Fruit fly (Drosophila melanogaster) whole organism, embryonic: ENCODE data around the gene CG11052.

Experiments used
- Bdp1 ChIP-seq: fragments of 200-800 bp; sonication (Bioruptor generic); optimal IDR thresholded peaks from 3 replicates; lab custom pipeline; 2016; ENCODE audit warnings: missing biosample characterization, missing genetic modification characterization
- Blimp-1 ChIP-seq: fragments of 200-800 bp; sonication (Bioruptor generic); optimal IDR thresholded peaks from 3 replicates; lab custom pipeline; 2018; ENCODE audit warnings: missing biosample characterization, missing genetic modification characterization, mild to moderate bottlenecking, moderate library complexity, missing genetic modification reagents
- CG10267 ChIP-seq: fragments of 200-800 bp; sonication (Bioruptor generic); optimal IDR thresholded peaks from 2 replicates; lab custom pipeline; 2018; ENCODE audit warnings: missing biosample characterization, mild to moderate bottlenecking, missing genetic modification characterization, moderate library complexity
- CG11093 ChIP-seq: fragments of 200-800 bp; sonication (Bioruptor generic); IDR thresholded peaks from 3 replicates; pipeline ENCODE4 v1.3.6; 2022; ENCODE audit warnings: missing biosample characterization, missing genetic modification characterization
- CG11696 ChIP-seq: fragments of 200-800 bp; sonication (Bioruptor generic); IDR thresholded peaks from 2 replicates; pipeline ENCODE4 v1.3.6; 2022; ENCODE audit warnings: missing biosample characterization, missing genetic modification characterization
- CG17359 ChIP-seq: fragments of 200-800 bp; sonication (Bioruptor generic); optimal IDR thresholded peaks from 3 replicates; lab custom pipeline; 2018; ENCODE audit warnings: missing biosample characterization, mild to moderate bottlenecking, missing genetic modification characterization, moderate library complexity
- CG2199 ChIP-seq: fragments of 200-800 bp; sonication (Bioruptor generic); IDR thresholded peaks from 3 replicates; pipeline ENCODE4 v1.3.6; 2022; ENCODE audit warnings: missing biosample characterization, missing genetic modification characterization
- CG4854 ChIP-seq: fragments of 200-800 bp; sonication (Bioruptor generic); optimal IDR thresholded peaks from 2 replicates; lab custom pipeline; 2016; ENCODE audit warnings: missing biosample characterization, missing genetic modification characterization, inconsistent platforms
- CG7271 ChIP-seq: fragments of 200-800 bp; sonication (Bioruptor generic); optimal IDR thresholded peaks from 2 replicates; lab custom pipeline; 2018; ENCODE audit warnings: missing biosample characterization, mild to moderate bottlenecking, missing genetic modification characterization, moderate library complexity
- CG7839 ChIP-seq: fragments of 200-800 bp; sonication (Bioruptor generic); optimal IDR thresholded peaks from 3 replicates; lab custom pipeline; 2018; ENCODE audit warnings: missing biosample characterization, mild to moderate bottlenecking, missing genetic modification characterization, moderate library complexity
- CG7928 ChIP-seq: fragments of 200-800 bp; sonication (Bioruptor generic); optimal IDR thresholded peaks from 2 replicates; lab custom pipeline; 2017; ENCODE audit warnings: missing biosample characterization, mild to moderate bottlenecking, missing genetic modification characterization
- Dip3 ChIP-seq: fragments of 200-800 bp; sonication (Bioruptor generic); optimal IDR thresholded peaks from 3 replicates; lab custom pipeline; 2016; ENCODE audit warnings: missing biosample characterization, missing genetic modification characterization
- Drgx ChIP-seq: fragments of 200-800 bp; sonication (Bioruptor generic); IDR thresholded peaks from 2 replicates; pipeline ENCODE4 v1.3.6; 2022; ENCODE audit warnings: missing biosample characterization, missing genetic modification characterization
- Ets65A ChIP-seq: fragments of 200-800 bp; sonication (Bioruptor generic); peaks from one replicate; lab custom pipeline; 2016; ENCODE audit warnings: missing biosample characterization, missing genetic modification characterization
- Med ChIP-seq: fragments of 200-800 bp; sonication (Bioruptor generic); peaks from one replicate; lab custom pipeline; 2016; ENCODE audit warnings: missing biosample characterization, missing genetic modification characterization, mild to moderate bottlenecking, inconsistent platforms, moderate library complexity
- Pdp1 ChIP-seq, 2 experiments: fragments of 200-800 bp; sonication (Bioruptor generic); optimal IDR thresholded peaks; 3 replicates each; lab custom pipeline; 2016; ENCODE audit warnings: missing biosample characterization in 2 of 2, missing genetic modification characterization in 2 of 2, mild to moderate bottlenecking in 1 of 2, moderate library complexity in 1 of 2
- Ptx1 ChIP-seq: fragments of 200-800 bp; sonication (Bioruptor generic); IDR thresholded peaks from 2 replicates; pipeline ENCODE4 v1.3.6; 2022; ENCODE audit warnings: missing biosample characterization, missing genetic modification characterization
- Rfx ChIP-seq: fragments of 200-800 bp; sonication (Bioruptor generic); IDR thresholded peaks from 2 replicates; pipeline ENCODE4 v1.3.6; 2022; ENCODE audit warnings: missing biosample characterization, missing genetic modification characterization
- Trl ChIP-seq, 3 experiments: fragments of >200 bp in 2 of 3; fragments of 200-800 bp in 1 of 3; sonication (Bioruptor generic) in 1 of 3; optimal IDR thresholded peaks; 2 replicates in 1 of 3; 3 replicates in 2 of 3; lab custom pipeline; 2016 to 2017; ENCODE audit warnings: missing biosample characterization in 1 of 3, missing genetic modification characterization in 1 of 3
- Xbp1 ChIP-seq: fragments of 200-800 bp; sonication (Bioruptor generic); optimal IDR thresholded peaks from 3 replicates; lab custom pipeline; 2016; ENCODE audit warnings: missing biosample characterization, mild to moderate bottlenecking, missing genetic modification characterization
- bcd ChIP-seq: fragments of 200-800 bp; sonication (Bioruptor generic); optimal IDR thresholded peaks from 2 replicates; lab custom pipeline; 2017; ENCODE audit warnings: missing biosample characterization, mild to moderate bottlenecking, missing genetic modification characterization
- bsh ChIP-seq, 2 experiments: fragments of 200-800 bp; sonication (Bioruptor generic); optimal IDR thresholded peaks; 2 replicates each; lab custom pipeline; 2017 to 2018; ENCODE audit warnings: mild to moderate bottlenecking in 2 of 2, missing biosample characterization in 2 of 2, missing genetic modification characterization in 2 of 2, moderate library complexity in 1 of 2
- btn ChIP-seq: fragments of 200-800 bp; sonication (Bioruptor generic); optimal IDR thresholded peaks from 2 replicates; lab custom pipeline; 2016; ENCODE audit warnings: missing biosample characterization, missing genetic modification characterization
- ci ChIP-seq: fragments of 200-800 bp; sonication (Bioruptor generic); IDR thresholded peaks from 3 replicates; pipeline ENCODE4 v1.3.6; 2022; ENCODE audit warnings: missing biosample characterization, missing genetic modification characterization
- dati ChIP-seq: fragments of 200-800 bp; sonication (Bioruptor generic); IDR thresholded peaks from 2 replicates; pipeline ENCODE4 v1.3.6; 2022; ENCODE audit warnings: missing biosample characterization, missing genetic modification characterization
- dmrt99B ChIP-seq: fragments of 200-800 bp; sonication (Bioruptor generic); optimal IDR thresholded peaks from 2 replicates; lab custom pipeline; 2018; ENCODE audit warnings: missing biosample characterization, mild to moderate bottlenecking, missing genetic modification characterization, moderate library complexity
- gcm2 ChIP-seq: fragments of 200-800 bp; sonication (Bioruptor generic); optimal IDR thresholded peaks from 2 replicates; lab custom pipeline; 2016; ENCODE audit warnings: missing biosample characterization, missing genetic modification characterization
- gem ChIP-seq: fragments of 200-800 bp; sonication (Bioruptor generic); optimal IDR thresholded peaks from 2 replicates; lab custom pipeline; 2019; ENCODE audit warnings: missing biosample characterization, mild to moderate bottlenecking, missing genetic modification characterization, moderate library complexity
- nau ChIP-seq: fragments of 200-800 bp; sonication (Bioruptor generic); optimal IDR thresholded peaks from 3 replicates; lab custom pipeline; 2017; ENCODE audit warnings: missing biosample characterization, mild to moderate bottlenecking, missing genetic modification characterization, missing genetic modification reagents
- nerfin-1 ChIP-seq: fragments of 200-800 bp; sonication (Bioruptor generic); optimal IDR thresholded peaks from 3 replicates; lab custom pipeline; 2019; ENCODE audit warnings: missing biosample characterization, mild to moderate bottlenecking, missing genetic modification characterization, moderate library complexity
- nom ChIP-seq: fragments of 200-800 bp; sonication (Bioruptor generic); optimal IDR thresholded peaks from 2 replicates; lab custom pipeline; 2017; ENCODE audit warnings: missing biosample characterization, missing genetic modification characterization, mild to moderate bottlenecking, moderate library complexity, missing genetic modification reagents
- tap ChIP-seq: fragments of 200-800 bp; optimal IDR thresholded peaks from 3 replicates; lab custom pipeline; 2019; ENCODE audit warnings: missing biosample characterization, mild to moderate bottlenecking, missing genetic modification characterization, moderate library complexity
- twi ChIP-seq: fragments of 200-800 bp; optimal IDR thresholded peaks from 2 replicates; lab custom pipeline; 2019; ENCODE audit warnings: missing biosample characterization, mild to moderate bottlenecking, missing genetic modification characterization, moderate library complexity
- zen2 ChIP-seq: fragments of 200-800 bp; sonication (Bioruptor generic); IDR thresholded peaks from 3 replicates; pipeline ENCODE4 v1.3.6; 2022; ENCODE audit warnings: missing biosample characterization, missing genetic modification characterization; ENCODE audit not compliant: partially characterized antibody

The CG11052 gene

dm6 chr3R:7972179-7972578 is 36.9 kb downstream of the CG11052 start:
- TF ChIP-seq Bdp1 (GFP tag; lab: Kevin White, UChicago): no peak
- peak; percentile 78 for TF ChIP-seq nerfin-1
- peak; percentile 33 for TF ChIP-seq tap (tag; lab: Kevin White, UChicago)
- TF ChIP-seq nau (GFP tag; lab: Kevin White, UChicago): no peak
- no peak for TF ChIP-seq CG10267 (tag; lab: Kevin White, UChicago)
- TF ChIP-seq CG2199 (GFP tag; lab: Robert Waterston, UW): 0 out of 3 replicates have a peak, but pooled peaks have one; percentile 52

dm6 chr3R:7970640-7971039 is 38.5 kb downstream of the CG11052 start:
- no peak for TF ChIP-seq CG11696 (GFP tag; lab: Robert Waterston, UW)
- TF ChIP-seq dati (GFP tag; lab: Robert Waterston, UW): no peak
- no peak for TF ChIP-seq CG7271 (tag; lab: Kevin White, UChicago)
- TF ChIP-seq Dip3 (GFP tag; lab: Kevin White, UChicago): no peak
- TF ChIP-seq Xbp1 (GFP tag; lab: Kevin White, UChicago): no peak
- no peak for TF ChIP-seq dmrt99B (tag; lab: Kevin White, UChicago)
- no peak for TF ChIP-seq twi (tag; lab: Kevin White, UChicago)
- no peak for TF ChIP-seq CG7839
- no peak for TF ChIP-seq CG11093 (GFP tag; lab: Robert Waterston, UW)
- no peak for TF ChIP-seq Pdp1 (GFP tag; optimal IDR thresholded peaks at IDR 0.05; lab: Kevin White, UChicago)
- TF ChIP-seq Ptx1: no peak
- TF ChIP-seq ci (GFP tag; lab: Robert Waterston, UW): no peak
- TF ChIP-seq CG4854: no peak
- TF ChIP-seq Blimp-1 (GFP tag; lab: Kevin White, UChicago): no peak
- TF ChIP-seq bcd (GFP tag; lab: Kevin White, UChicago): no peak
- TF ChIP-seq CG7928: no peak

- TF ChIP-seq nom: peak; percentile 42
- no peak for TF ChIP-seq CG17359 (tag; lab: Kevin White, UChicago)
- TF ChIP-seq bsh (GFP tag; optimal IDR thresholded peaks at IDR 0.05; lab: Kevin White, UChicago): peak in 1 of 2 experiments; percentile 58
- TF ChIP-seq Rfx (GFP tag; lab: Robert Waterston, UW): no peak
- no peak for TF ChIP-seq zen2 (GFP tag; lab: Robert Waterston, UW)
- TF ChIP-seq Drgx (GFP tag; lab: Robert Waterston, UW): peak; percentile 83
- peak; percentile 1 for TF ChIP-seq gem (tag; lab: Kevin White, UChicago)
- TF ChIP-seq Ets65A: peak; percentile 39
Observed at dm6 chr3R:7969702-7970175, 39.4 kb downstream of the CG11052 start.

DNA sequence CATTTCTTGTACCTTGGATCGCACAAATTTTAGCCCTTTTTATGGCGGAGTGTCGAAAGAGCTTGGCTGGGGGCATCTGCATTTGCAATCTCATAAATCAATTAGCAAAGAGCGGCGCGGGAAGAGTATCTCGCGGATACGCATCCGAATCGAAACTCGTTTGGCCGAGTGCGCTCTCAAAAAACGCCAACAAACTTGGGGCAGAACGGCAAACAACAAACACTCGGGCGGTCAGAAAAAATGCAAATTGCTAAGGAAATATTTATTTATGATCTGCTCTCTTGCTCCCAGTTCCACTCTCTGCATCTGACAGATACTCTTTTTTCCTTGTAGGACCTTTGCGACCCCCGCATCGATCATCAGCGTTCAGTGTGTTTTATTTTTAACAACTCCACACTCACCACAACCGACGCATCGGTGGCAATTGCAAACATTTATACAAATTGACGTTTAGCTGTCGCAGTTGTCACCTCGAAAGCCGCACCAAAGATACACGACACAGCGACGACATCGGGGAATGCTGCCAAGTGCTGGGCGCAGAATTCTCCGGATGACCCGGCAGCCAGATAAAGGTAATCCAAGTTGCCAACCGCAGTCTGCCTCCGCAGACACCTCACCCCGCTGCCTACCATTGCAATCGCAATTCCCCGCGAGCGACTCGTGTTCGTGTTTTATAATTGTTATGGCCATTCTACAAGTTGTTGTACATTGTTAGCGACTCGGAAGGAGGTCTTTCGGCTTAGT is 40.0 kb downstream of the CG11052 start:
- no peak for TF ChIP-seq btn (GFP tag; lab: Kevin White, UChicago)
- TF ChIP-seq Trl (optimal IDR thresholded peaks at IDR 0.05; lab: Kevin White, UChicago): peak in 1 of 2 experiments; percentile 7
- TF ChIP-seq Trl (GFP tag; optimal IDR thresholded peaks at IDR 0.05; lab: Kevin White, UChicago): no peak
- no peak for TF ChIP-seq gcm2
- peak; percentile 20 for TF ChIP-seq Med (GFP tag; lab: Kevin White, UChicago)
- TF ChIP-seq, all 482 proteins: peak for 2
